Worm (Caenorhabditis elegans): ENCODE data around the gene arl-5.
A peak's percentile ranks its signal among the peaks of the same experiment; 100 is the strongest.

The arl-5 gene

DNA sequence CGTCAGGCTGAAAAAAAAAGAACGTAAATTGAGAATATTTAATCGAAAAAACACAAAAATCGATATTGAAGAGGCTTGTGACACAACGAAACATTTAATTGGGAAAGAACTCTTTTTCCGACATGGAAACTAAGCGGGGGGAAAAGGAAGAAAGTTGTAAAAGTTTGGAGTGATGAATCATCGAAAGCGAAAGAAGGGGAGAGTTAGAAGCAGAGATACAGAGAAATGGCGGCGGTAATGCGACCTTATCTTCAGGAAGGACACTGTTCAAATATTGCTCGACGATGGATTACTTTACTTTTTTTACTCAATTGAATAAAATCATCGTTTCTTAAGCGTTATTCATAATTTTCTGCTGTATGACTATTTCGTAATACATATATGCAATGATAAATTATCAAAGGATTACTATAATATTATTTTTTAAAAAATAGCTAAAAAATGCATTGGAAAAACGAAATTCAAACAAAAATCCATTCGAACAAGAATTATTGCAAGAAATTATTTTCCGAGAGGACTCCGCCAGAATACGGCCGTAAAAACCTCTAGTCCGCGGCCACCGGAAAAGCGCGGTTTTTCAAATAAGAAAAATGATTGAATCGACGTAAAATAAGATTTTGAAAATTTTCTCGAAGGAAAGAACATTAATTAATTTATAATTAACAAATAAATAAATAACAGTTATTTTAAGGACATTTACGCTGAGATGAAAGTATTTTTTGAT lies 44.9 kb downstream of the arl-5 start, which contains the start of gene dhhc-4 (continued):
- no peak for TF ChIP-seq unc-39 (tag; optimal IDR thresholded peaks at IDR 0.05)
- TF ChIP-seq tbx-2 (tag; optimal IDR thresholded peaks at IDR 0.05): peak; percentile 28
- no peak for TF ChIP-seq daf-12 (tag; optimal IDR thresholded peaks at IDR 0.05)
- TF ChIP-seq elt-2 (tag; optimal IDR thresholded peaks at IDR 0.05): peak; percentile 39
- no peak for TF ChIP-seq skn-1 (tag; optimal IDR thresholded peaks at IDR 0.05)
- no peak for TF ChIP-seq elt-3 (tag; optimal IDR thresholded peaks at IDR 0.05)
- no peak for TF ChIP-seq unc-62 (GFP tag; optimal IDR thresholded peaks at IDR 0.05)
- TF ChIP-seq ZK546.5 (tag; optimal IDR thresholded peaks at IDR 0.05): peak; percentile 33
- TF ChIP-seq nhr-12 (tag; optimal IDR thresholded peaks at IDR 0.05): no peak
- peak; percentile 30 for TF ChIP-seq fos-1 (tag; optimal IDR thresholded peaks at IDR 0.05)
- peak; percentile 26 for TF ChIP-seq elt-1 (tag; optimal IDR thresholded peaks at IDR 0.05)
- TF ChIP-seq nhr-28 (tag; optimal IDR thresholded peaks at IDR 0.05): no peak
- peak; percentile 42 for TF ChIP-seq lin-39 (tag; optimal IDR thresholded peaks at IDR 0.05)
- TF ChIP-seq mml-1 (tag; optimal IDR thresholded peaks at IDR 0.05): no peak
- TF ChIP-seq nhr-25 (tag; optimal IDR thresholded peaks at IDR 0.05): no peak
- TF ChIP-seq lsy-12 (tag; optimal IDR thresholded peaks at IDR 0.05): peak; percentile 52
- TF ChIP-seq ztf-4 (tag; optimal IDR thresholded peaks at IDR 0.05): no peak

- TF ChIP-seq nhr-77 (tag; optimal IDR thresholded peaks at IDR 0.05): no peak
These were observed 48.0 kb downstream of the arl-5 start, which contains the start of gene ZK757.1 for ce11 chrIII:9871032-9871431. Gene ZK757.1 (minus strand): TSS chrIII:9871132.
